Fruit fly (Drosophila melanogaster) Kc167 (cell line): ENCODE measurements around the gene CG31997.

Source experiments
- Myc ChIP-seq: fragments of >200 bp; optimal IDR thresholded peaks from 2 replicates; lab custom pipeline; 2017; ENCODE audit warnings: missing external identifiers
- Sin3A ChIP-seq: fragments of >200 bp; optimal IDR thresholded peaks from 2 replicates; lab custom pipeline; 2018; ENCODE audit warnings: missing external identifiers
- h ChIP-seq: fragments of >200 bp; optimal IDR thresholded peaks from 3 replicates; lab custom pipeline; 2018; ENCODE audit warnings: missing external identifiers
- insv ChIP-seq: fragments of >200 bp; optimal IDR thresholded peaks from 3 replicates; lab custom pipeline; 2018; ENCODE audit warnings: missing external identifiers
- psq ChIP-seq: fragments of >200 bp; optimal IDR thresholded peaks from 2 replicates; lab custom pipeline; 2017; ENCODE audit warnings: missing external identifiers
- ttk ChIP-seq: sonication (Bioruptor generic); optimal IDR thresholded peaks from 2 replicates; lab custom pipeline; 2017; ENCODE audit warnings: missing external identifiers

DNA sequence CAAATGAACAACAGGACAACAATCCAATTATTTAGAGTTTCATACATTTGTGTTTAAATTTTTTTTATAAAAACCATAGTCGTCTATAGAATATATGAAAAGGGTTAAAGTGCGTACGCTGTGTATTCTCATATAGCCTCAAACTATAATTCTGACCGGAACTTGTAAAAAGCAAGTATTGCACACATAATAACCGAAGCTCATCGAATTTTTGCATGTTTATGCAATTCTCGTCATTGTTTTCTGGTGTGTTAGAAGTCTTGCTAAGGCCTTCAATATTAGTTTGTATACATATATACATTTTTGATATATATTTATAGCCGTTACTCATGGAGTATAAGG lies 24.0 kb upstream of the CG31997 start:
- TF ChIP-seq psq (lab: Kevin White, UChicago) = no peak
- no peak for TF ChIP-seq Sin3A (lab: Kevin White, UChicago)
- no peak for TF ChIP-seq h (lab: Kevin White, UChicago)
- no peak for TF ChIP-seq Myc (lab: Kevin White, UChicago)
- TF ChIP-seq ttk (lab: Kevin White, UChicago) = no peak
- no peak for TF ChIP-seq insv (lab: Kevin White, UChicago)
